Worm (Caenorhabditis elegans) whole organism, L3 larva: ENCODE data around the gene nep-22.
A peak's percentile ranks its signal among the peaks of the same experiment; 100 is the strongest.

Source experiments
- R02D3.7 ChIP-seq: fragments of 150-350 bp; optimal IDR thresholded peaks from 2 replicates; lab custom pipeline; 2014; ENCODE audit warnings: missing biosample characterization, missing genetic modification characterization
- ZK546.5 ChIP-seq: sonication (generic microtip); optimal IDR thresholded peaks from 2 replicates; lab custom pipeline; 2017; ENCODE audit warnings: missing biosample characterization, missing genetic modification characterization
- aly-2 ChIP-seq: fragments of 150-350 bp; optimal IDR thresholded peaks from 2 replicates; lab custom pipeline; 2014; ENCODE audit warnings: missing biosample characterization, missing genetic modification characterization
- ama-1 ChIP-seq: fragments of 150-350 bp; optimal IDR thresholded peaks from 2 replicates; lab custom pipeline; 2018
- ceh-9 ChIP-seq: sonication (generic microtip); optimal IDR thresholded peaks from 2 replicates; lab custom pipeline; 2018; ENCODE audit warnings: missing biosample characterization, missing genetic modification characterization
- egl-27 ChIP-seq: sonication (generic microtip); optimal IDR thresholded peaks from 4 replicates; lab custom pipeline; 2017; ENCODE audit warnings: missing biosample characterization, missing genetic modification reagents, missing genetic modification characterization
- egl-5 ChIP-seq: fragments of 150-350 bp; optimal IDR thresholded peaks from 2 replicates; lab custom pipeline; 2017; ENCODE audit warnings: missing biosample characterization, missing genetic modification reagents, missing genetic modification characterization, inconsistent platforms
- elt-1 ChIP-seq: fragments of 150-350 bp; optimal IDR thresholded peaks from 2 replicates; lab custom pipeline; 2014; ENCODE audit warnings: missing biosample characterization, missing genetic modification characterization
- elt-2 ChIP-seq: sonication (generic microtip); optimal IDR thresholded peaks from 2 replicates; lab custom pipeline; 2016; ENCODE audit warnings: missing genetic modification reagents, mild to moderate bottlenecking, missing genetic modification characterization, missing compliant biosample characterization
- elt-3 ChIP-seq, 3 experiments: fragments of 150-350 bp in 1 of 3; sonication (generic microtip) in 2 of 3; optimal IDR thresholded peaks; 2 replicates in 2 of 3; 4 replicates in 1 of 3; lab custom pipeline; 2014 to 2017; ENCODE audit warnings: missing biosample characterization in 3 of 3, missing genetic modification characterization in 3 of 3
- eor-1 ChIP-seq, 2 experiments: fragments of 150-350 bp; optimal IDR thresholded peaks; 2 replicates each; lab custom pipeline; 2014 to 2018; ENCODE audit warnings: missing biosample characterization in 2 of 2, missing genetic modification characterization in 2 of 2
- fkh-10 ChIP-seq: sonication (generic microtip); optimal IDR thresholded peaks from 2 replicates; lab custom pipeline; 2017; ENCODE audit warnings: missing biosample characterization, missing genetic modification reagents, missing genetic modification characterization
- fos-1 ChIP-seq: fragments of 150-350 bp; optimal IDR thresholded peaks from 2 replicates; lab custom pipeline; 2014; ENCODE audit warnings: missing biosample characterization, missing genetic modification characterization
- hmg-11 ChIP-seq: sonication (generic microtip); optimal IDR thresholded peaks from 2 replicates; lab custom pipeline; 2016; ENCODE audit warnings: missing genetic modification characterization, missing compliant biosample characterization
- jun-1 ChIP-seq: fragments of 150-350 bp; optimal IDR thresholded peaks from 2 replicates; lab custom pipeline; 2014; ENCODE audit warnings: missing biosample characterization, missing genetic modification reagents, missing genetic modification characterization
- lin-39 ChIP-seq: fragments of 150-350 bp; optimal IDR thresholded peaks from 2 replicates; lab custom pipeline; 2018; ENCODE audit warnings: missing biosample characterization, missing genetic modification reagents, missing genetic modification characterization
- lsy-12 ChIP-seq: sonication (generic microtip); optimal IDR thresholded peaks from 2 replicates; lab custom pipeline; 2016; ENCODE audit warnings: mild to moderate bottlenecking, missing genetic modification characterization, missing compliant biosample characterization
- mml-1 ChIP-seq: fragments of 150-350 bp; sonication (generic microtip); optimal IDR thresholded peaks from 3 replicates; lab custom pipeline; 2014; ENCODE audit warnings: missing biosample characterization, missing genetic modification characterization
- nfya-1 ChIP-seq: sonication (generic microtip); optimal IDR thresholded peaks from 2 replicates; lab custom pipeline; 2017; ENCODE audit warnings: missing genetic modification characterization, mild to moderate bottlenecking, missing compliant biosample characterization, antibody characterized with exemption, moderate library complexity; ENCODE audit not compliant: insufficient read depth
- nhr-12 ChIP-seq: fragments of 150-350 bp; optimal IDR thresholded peaks from 2 replicates; lab custom pipeline; 2014; ENCODE audit warnings: missing biosample characterization, missing genetic modification characterization
- nhr-23 ChIP-seq: fragments of 150-350 bp; optimal IDR thresholded peaks from 2 replicates; lab custom pipeline; 2014; ENCODE audit warnings: missing biosample characterization, missing genetic modification reagents, missing genetic modification characterization
- nhr-237 ChIP-seq: fragments of 150-350 bp; optimal IDR thresholded peaks from 2 replicates; lab custom pipeline; 2014; ENCODE audit warnings: missing biosample characterization, missing genetic modification characterization
- nhr-25 ChIP-seq: sonication (generic microtip); optimal IDR thresholded peaks from 2 replicates; lab custom pipeline; 2017; ENCODE audit warnings: missing biosample characterization, missing genetic modification characterization
- nhr-43 ChIP-seq: sonication (generic microtip); optimal IDR thresholded peaks from 2 replicates; lab custom pipeline; 2016; ENCODE audit warnings: mild to moderate bottlenecking, missing genetic modification characterization, missing compliant biosample characterization; ENCODE audit not compliant: poor library complexity, severe bottlenecking
- nhr-76 ChIP-seq: fragments of 150-350 bp; sonication (generic microtip); optimal IDR thresholded peaks from 5 replicates; lab custom pipeline; 2014; ENCODE audit warnings: missing biosample characterization, missing genetic modification characterization
- pqm-1 ChIP-seq: fragments of 150-350 bp; optimal IDR thresholded peaks from 2 replicates; lab custom pipeline; 2017; ENCODE audit warnings: missing biosample characterization, missing genetic modification characterization, inconsistent platforms
- skn-1 ChIP-seq: fragments of 150-350 bp; optimal IDR thresholded peaks from 2 replicates; lab custom pipeline; 2014; ENCODE audit warnings: missing biosample characterization, missing genetic modification characterization
- snpc-4 ChIP-seq: fragments of 150-350 bp; optimal IDR thresholded peaks from 2 replicates; lab custom pipeline; 2014; ENCODE audit warnings: missing biosample characterization, missing genetic modification characterization
- unc-39 ChIP-seq: sonication (generic microtip); optimal IDR thresholded peaks from 4 replicates; lab custom pipeline; 2017; ENCODE audit warnings: missing biosample characterization, missing genetic modification characterization
- unc-62 ChIP-seq: fragments of 150-350 bp; sonication (generic microtip); optimal IDR thresholded peaks from 4 replicates; lab custom pipeline; 2014; ENCODE audit warnings: missing biosample characterization, missing genetic modification reagents, missing genetic modification characterization
- zag-1 ChIP-seq: fragments of 150-350 bp; optimal IDR thresholded peaks from 2 replicates; lab custom pipeline; 2014; ENCODE audit warnings: missing biosample characterization, missing genetic modification characterization
- ztf-11 ChIP-seq: fragments of 150-350 bp; optimal IDR thresholded peaks from 2 replicates; lab custom pipeline; 2014; ENCODE audit warnings: missing biosample characterization, missing genetic modification characterization
- ztf-4 ChIP-seq: fragments of 150-350 bp; optimal IDR thresholded peaks from 2 replicates; lab custom pipeline; 2014; ENCODE audit warnings: missing biosample characterization, missing genetic modification characterization

nep-22 gene

ce11 chrX:9035142-9035541 is 788 bp downstream of the nep-22 start:
- TF ChIP-seq skn-1 (tag; lab: Kevin White, UChicago), result peak; percentile 74
- peak; percentile 82 for TF ChIP-seq elt-2 (tag; lab: Kevin White, UChicago)
- peak; percentile 80 for TF ChIP-seq pqm-1
- TF ChIP-seq aly-2 (tag; lab: Kevin White, UChicago), result no peak

DNA sequence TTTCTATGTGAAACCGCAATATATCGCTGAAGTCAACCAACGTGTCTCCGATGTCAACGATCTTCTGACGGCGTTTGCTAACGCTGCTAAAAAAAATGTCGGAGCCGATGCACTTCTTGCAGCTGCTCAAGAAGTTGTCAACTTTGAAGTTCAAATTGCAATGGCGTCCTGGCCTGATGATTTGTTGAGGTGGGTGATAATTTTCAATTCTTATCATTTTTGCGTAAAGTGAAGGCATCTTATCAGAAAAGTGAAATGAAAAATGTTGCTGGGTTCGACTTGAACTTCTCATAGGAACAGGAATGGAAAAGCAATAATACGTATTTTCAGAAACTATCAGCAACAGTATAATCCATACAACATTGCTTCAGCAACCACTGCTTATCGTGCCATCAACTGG is 1.9 kb downstream of the nep-22 start:
- TF ChIP-seq elt-1 (tag; lab: Kevin White, UChicago) (no peak), ZK546.5 (tag; lab: Kevin White, UChicago) (no peak), ztf-4 (tag; lab: Kevin White, UChicago) (no peak), lin-39 (tag; lab: Kevin White, UChicago) (no peak), aly-2 (tag; lab: Kevin White, UChicago) (no peak), pqm-1 (peak; percentile 58), mml-1 (tag; lab: Kevin White, UChicago) (no peak), elt-2 (tag; lab: Kevin White, UChicago) (peak; percentile 73), nfya-1 (no peak), eor-1 (tag; optimal IDR thresholded peaks at IDR 0.05; lab: Kevin White, UChicago) (no peak), nhr-12 (tag; lab: Kevin White, UChicago) (no peak), unc-39 (tag; lab: Kevin White, UChicago) (no peak), zag-1 (tag; lab: Kevin White, UChicago) (no peak), fkh-10 (GFP tag; lab: Kevin White, UChicago) (no peak), egl-5 (tag; lab: Kevin White, UChicago) (no peak), ceh-9 (tag; lab: Kevin White, UChicago) (no peak)

- TF ChIP-seq elt-1 (tag; lab: Kevin White, UChicago), result no peak
These were observed 11.6 kb downstream of the nep-22 start, which contains the start of gene prdm-14 for ce11 chrX:9045913-9046312. Gene prdm-14 (plus strand): TSS chrX:9046213.

ce11 chrX:9048657-9049056 is 14.3 kb downstream of the nep-22 start, which contains the start of gene F47E1.20:
Gene F47E1.20 (plus strand): TSS chrX:9048957.
- TF ChIP-seq egl-27 (tag; lab: Kevin White, UChicago) (no peak), aly-2 (tag; lab: Kevin White, UChicago) (no peak), R02D3.7 (tag; lab: Kevin White, UChicago) (no peak), nhr-12 (tag; lab: Kevin White, UChicago) (no peak), ama-1 (lab: Kevin White, UChicago) (no peak), fkh-10 (GFP tag; lab: Kevin White, UChicago) (no peak), nfya-1 (no peak), ztf-11 (tag; lab: Kevin White, UChicago) (no peak), mml-1 (tag; lab: Kevin White, UChicago) (no peak), elt-2 (tag; lab: Kevin White, UChicago) (no peak), nhr-23 (tag; lab: Kevin White, UChicago) (no peak)

DNA sequence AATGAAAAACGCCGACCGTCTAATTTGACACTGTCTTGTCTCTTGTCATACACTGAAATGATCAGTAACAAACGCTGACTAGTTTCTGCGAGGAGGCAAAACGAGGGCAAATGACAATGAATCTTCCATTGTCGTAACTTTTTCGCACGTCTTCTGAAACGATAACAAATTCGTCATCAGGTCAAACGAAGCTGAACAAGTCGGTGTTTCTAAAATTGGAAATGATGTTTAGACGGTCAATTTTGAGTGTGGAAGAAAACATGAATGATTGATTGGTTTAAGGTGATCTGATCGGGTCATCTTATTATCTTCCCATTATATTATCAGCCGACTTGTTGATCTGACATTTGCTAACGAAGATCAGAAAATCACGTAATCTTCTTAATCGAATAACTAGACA is 19.1 kb downstream of the nep-22 start:
- TF ChIP-seq nhr-23 (tag; lab: Kevin White, UChicago) (peak; percentile 39), ztf-4 (tag; lab: Kevin White, UChicago) (no peak), mml-1 (tag; lab: Kevin White, UChicago) (no peak), nhr-25 (tag; lab: Kevin White, UChicago) (peak; percentile 53), elt-3 (tag; optimal IDR thresholded peaks at IDR 0.05; lab: Kevin White, UChicago) (peak in 1 of 3 experiments; percentile 20), snpc-4 (tag; lab: Kevin White, UChicago) (no peak), fkh-10 (GFP tag; lab: Kevin White, UChicago) (no peak), fos-1 (no peak), elt-1 (tag; lab: Kevin White, UChicago) (no peak)
- TF ChIP-seq, all 47 proteins: peak for 3

DNA sequence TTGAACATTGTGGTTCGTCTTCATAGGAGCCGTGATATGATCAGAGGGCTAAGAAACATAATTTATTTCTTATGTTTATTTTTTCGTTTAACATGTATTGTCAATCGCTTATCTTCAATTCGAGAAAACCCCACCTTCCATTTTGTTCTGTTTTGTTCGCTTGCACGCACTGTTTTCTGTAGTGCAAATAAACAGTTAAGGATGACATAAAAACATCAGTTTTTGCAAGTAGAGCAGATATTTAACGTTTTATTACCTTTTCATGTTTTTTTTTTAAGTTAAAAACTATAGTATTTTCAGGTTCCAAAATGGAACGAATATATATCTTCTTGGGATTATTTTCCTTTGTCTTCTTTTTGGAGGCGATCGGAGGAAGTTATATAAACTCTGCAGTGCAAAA is 23.0 kb downstream of the nep-22 start, which contains the start of gene F47E1.2:
TSS of gene F47E1.2 (plus strand) at position 301 of the 400 bp plus-strand sequence.
- TF ChIP-seq nhr-12 (tag; lab: Kevin White, UChicago) (no peak), lin-39 (tag; lab: Kevin White, UChicago) (no peak), nhr-25 (tag; lab: Kevin White, UChicago) (no peak), unc-62 (no peak), egl-5 (tag; lab: Kevin White, UChicago) (no peak), ztf-11 (tag; lab: Kevin White, UChicago) (no peak), nhr-237 (tag; lab: Kevin White, UChicago) (no peak), lsy-12 (tag; lab: Kevin White, UChicago) (no peak), jun-1 (tag; lab: Kevin White, UChicago) (no peak), zag-1 (tag; lab: Kevin White, UChicago) (no peak), nhr-76 (no peak), nhr-23 (tag; lab: Kevin White, UChicago) (no peak), nhr-43 (tag; lab: Kevin White, UChicago) (no peak), ztf-4 (tag; lab: Kevin White, UChicago) (no peak), ceh-9 (tag; lab: Kevin White, UChicago) (no peak), hmg-11 (tag; lab: Kevin White, UChicago) (no peak)
